Worm (Caenorhabditis elegans) whole organism, young adult: ENCODE data around the gene R10E11.6.

Experiments
- F33H1.4 ChIP-seq: fragments of 200-800 bp; sonication (Bioruptor generic); IDR thresholded peaks from 2 replicates; pipeline ENCODE4 v1.3.6; 2022; ENCODE audit warnings: missing genetic modification reagents, missing genetic modification characterization, missing compliant biosample characterization
- Y53F4B.3 ChIP-seq: fragments of 200-800 bp; sonication (Bioruptor generic); IDR thresholded peaks from 2 replicates; pipeline ENCODE4 v1.3.6; 2022; ENCODE audit warnings: missing genetic modification reagents, missing genetic modification characterization, missing compliant biosample characterization
- Y67H2A.10 ChIP-seq: fragments of 200-800 bp; sonication (Bioruptor generic); conservative IDR thresholded peaks from 2 replicates; pipeline ENCODE4 v1.3.6; 2022; ENCODE audit warnings: missing genetic modification reagents, missing genetic modification characterization, missing compliant biosample characterization
- atf-7 ChIP-seq: sonication (generic microtip); optimal IDR thresholded peaks from 2 replicates; lab custom pipeline; 2017; ENCODE audit warnings: mild to moderate bottlenecking, missing genetic modification characterization, missing compliant biosample characterization
- hmg-20 ChIP-seq: fragments of 200-800 bp; sonication (Bioruptor generic); IDR thresholded peaks from 2 replicates; pipeline ENCODE4 v1.3.6; 2022; ENCODE audit warnings: missing genetic modification reagents, missing genetic modification characterization, missing compliant biosample characterization
- pha-4 ChIP-seq: fragments of 150-350 bp; sonication (generic microtip); optimal IDR thresholded peaks from 2 replicates; lab custom pipeline; 2014; ENCODE audit warnings: missing biosample characterization, missing genetic modification reagents, missing genetic modification characterization
- snpc-1.1 ChIP-seq: sonication (generic microtip); optimal IDR thresholded peaks from 2 replicates; lab custom pipeline; 2017; ENCODE audit warnings: missing genetic modification characterization, mild to moderate bottlenecking, missing compliant biosample characterization, antibody characterized with exemption, moderate library complexity, missing genotype, missing genetic modification reagents; ENCODE audit not compliant: insufficient read depth
- unc-130 ChIP-seq: sonication (generic microtip); optimal IDR thresholded peaks from 2 replicates; lab custom pipeline; 2016; ENCODE audit warnings: missing genetic modification reagents, missing genetic modification characterization, missing compliant biosample characterization
- ztf-26 ChIP-seq: sonication (generic microtip); optimal IDR thresholded peaks from 2 replicates; lab custom pipeline; 2017; ENCODE audit warnings: missing genetic modification characterization, missing compliant biosample characterization

DNA sequence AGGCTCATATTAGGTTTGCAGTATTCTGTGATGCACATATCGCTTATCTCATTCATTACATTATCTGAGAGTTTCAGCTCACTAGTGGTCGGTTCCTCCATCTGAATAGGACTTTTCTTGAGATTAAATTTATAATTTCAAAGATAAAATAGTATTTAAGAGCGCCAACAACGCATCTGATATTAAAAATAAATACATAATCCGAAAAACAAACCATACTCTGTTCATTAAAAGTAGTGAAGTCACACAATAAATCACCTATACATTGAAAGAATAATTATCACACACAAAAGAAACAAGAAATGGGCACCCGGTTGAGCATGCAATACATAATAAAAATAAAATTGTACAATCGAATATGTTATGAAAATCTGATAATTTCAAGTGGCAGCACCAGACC is 25.4 kb upstream of the R10E11.6 start, which contains the start of gene vps-53:
- TF ChIP-seq snpc-1.1 (tag; lab: Kevin White, UChicago) (no peak), unc-130 (GFP tag; lab: Kevin White, UChicago) (no peak), ztf-26 (tag; lab: Kevin White, UChicago) (no peak), hmg-20 (no peak), Y53F4B.3 (GFP tag; lab: Robert Waterston, UW) (no peak), F33H1.4 (no peak), pha-4 (no peak), atf-7 (no peak), Y67H2A.10 (no peak)
